Fruit fly (Drosophila melanogaster): ENCODE data around the gene esg.

- no peak for TF ChIP-seq h (optimal IDR thresholded peaks at IDR 0.05)
- TF ChIP-seq insv (optimal IDR thresholded peaks at IDR 0.05) = no peak
- TF ChIP-seq psq (optimal IDR thresholded peaks at IDR 0.05) = no peak
- no peak for TF ChIP-seq Sin3A (optimal IDR thresholded peaks at IDR 0.05)
- TF ChIP-seq ttk (optimal IDR thresholded peaks at IDR 0.05) = no peak
Observed at dm6 chr2L:15297508-15297907, 36.2 kb upstream of the esg start, which contains the start of gene CG15262.
